Worm (Caenorhabditis elegans): ENCODE results near the gene F22E5.23.
"Not testable (repeated sequence)": the region's sequence is repeated elsewhere in the genome, so short reads cannot be mapped to it uniquely, and the experiment has no call there.

The F22E5.23 gene

DNA sequence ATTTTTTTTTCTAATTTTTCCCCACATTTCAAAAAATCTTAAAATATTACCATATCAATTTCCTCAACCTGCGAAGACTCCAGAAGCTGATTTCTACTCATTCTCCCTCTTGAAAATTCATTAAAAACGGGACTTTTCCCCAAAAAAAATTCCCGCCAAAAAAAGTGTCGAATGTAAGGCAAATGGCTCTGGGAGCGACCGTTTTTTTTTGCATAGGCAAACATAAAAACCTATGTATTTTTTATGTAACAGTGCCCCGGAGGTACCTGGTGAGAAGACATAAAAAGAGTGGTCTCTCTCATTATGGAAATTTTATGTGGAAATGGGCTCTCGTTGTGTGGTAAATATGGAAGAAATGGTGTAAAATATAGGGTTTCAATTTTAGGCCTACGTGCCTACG lies 43.1 kb downstream of the F22E5.23 start, which contains the start of gene ceh-87:
Gene ceh-87 (minus strand): TSS at position 101 of the 400 bp plus-strand sequence.
- TF ChIP-seq unc-62 (GFP tag; optimal IDR thresholded peaks at IDR 0.05) = no peak

DNA sequence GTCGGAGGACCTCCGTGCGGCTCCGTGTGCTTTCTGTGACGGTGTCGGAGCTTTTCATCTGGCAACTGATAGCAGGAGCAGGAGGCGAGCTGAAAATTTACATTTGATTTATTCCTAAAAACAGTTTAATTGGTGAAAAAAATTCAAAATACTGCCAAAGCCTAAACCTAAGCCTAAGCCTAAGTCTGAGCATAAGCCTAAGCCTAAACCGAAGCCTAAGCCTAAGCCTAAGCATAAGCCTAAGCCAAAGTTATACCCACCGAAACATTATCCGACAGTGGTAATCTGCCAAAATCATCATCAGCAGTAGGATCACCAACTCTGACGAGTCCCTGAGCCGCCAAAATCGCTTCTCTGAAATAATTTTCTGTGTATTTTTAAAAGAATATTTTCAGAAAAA lies 43.7 kb downstream of the F22E5.23 start:
- no peak for TF ChIP-seq unc-62 (GFP tag; optimal IDR thresholded peaks at IDR 0.05)

DNA sequence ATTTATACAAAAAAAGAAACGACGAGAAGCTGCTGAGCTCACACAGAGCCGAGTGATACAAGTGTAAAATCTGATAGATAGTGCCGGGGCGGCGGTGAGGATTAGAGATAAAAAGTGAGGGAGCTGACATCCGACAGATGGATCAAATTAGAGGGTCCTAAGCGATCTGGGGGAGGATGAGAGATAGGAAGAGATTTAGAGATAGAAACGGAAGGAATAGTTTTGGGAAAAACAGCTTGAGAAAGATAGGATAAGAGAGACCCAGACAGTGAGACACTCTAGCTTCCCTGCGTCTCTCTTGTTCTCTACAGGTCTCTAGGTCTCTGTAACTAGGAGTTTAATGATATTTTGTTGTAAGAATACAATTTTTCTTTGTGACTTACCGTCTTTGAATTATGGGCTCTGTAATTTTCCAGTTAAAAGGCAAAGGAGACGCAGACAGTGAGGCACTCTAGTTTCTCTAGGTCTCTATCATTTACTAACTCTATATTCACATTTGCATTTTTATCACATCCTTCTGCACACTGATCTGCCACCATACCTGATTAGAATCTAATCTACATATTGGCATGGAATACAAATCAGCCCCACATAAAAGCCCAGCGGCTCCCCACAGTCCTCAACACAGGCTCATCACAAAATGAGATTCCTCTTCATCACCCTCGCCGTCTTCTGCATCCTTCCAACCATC lies 46.0 kb downstream of the F22E5.23 start, which contains the start of the genes sup-9 and nspf-1:
Gene sup-9 (minus strand): TSS at position 43 of the 691 bp plus-strand sequence.
Gene nspf-1 (plus strand): TSS at position 641 of the 691 bp plus-strand sequence.
- TF ChIP-seq unc-62 (GFP tag; optimal IDR thresholded peaks at IDR 0.05) = no peak

DNA sequence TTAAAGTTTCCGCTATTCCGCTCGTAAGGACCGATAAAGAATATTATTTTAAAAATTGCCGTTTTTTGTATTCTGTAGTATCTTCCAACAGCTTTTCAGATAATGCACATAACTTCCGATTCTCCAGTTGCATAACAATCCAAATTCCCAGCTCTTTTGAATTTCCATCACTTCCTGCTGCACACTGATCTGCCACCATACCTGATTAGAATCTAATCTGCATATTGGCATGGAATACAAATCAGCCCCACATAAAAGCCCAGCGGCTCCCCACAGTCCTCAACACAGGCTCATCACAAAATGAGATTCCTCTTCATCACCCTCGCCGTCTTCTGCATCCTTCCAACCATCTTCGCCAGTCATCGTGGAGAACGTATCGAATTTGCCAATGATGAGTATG lies 47.5 kb downstream of the F22E5.23 start, which contains the start of gene nspf-2:
Gene nspf-2 (plus strand): TSS at position 301 of the 400 bp plus-strand sequence.
- TF ChIP-seq unc-62 (GFP tag; optimal IDR thresholded peaks at IDR 0.05) = not testable (repeated sequence)

DNA sequence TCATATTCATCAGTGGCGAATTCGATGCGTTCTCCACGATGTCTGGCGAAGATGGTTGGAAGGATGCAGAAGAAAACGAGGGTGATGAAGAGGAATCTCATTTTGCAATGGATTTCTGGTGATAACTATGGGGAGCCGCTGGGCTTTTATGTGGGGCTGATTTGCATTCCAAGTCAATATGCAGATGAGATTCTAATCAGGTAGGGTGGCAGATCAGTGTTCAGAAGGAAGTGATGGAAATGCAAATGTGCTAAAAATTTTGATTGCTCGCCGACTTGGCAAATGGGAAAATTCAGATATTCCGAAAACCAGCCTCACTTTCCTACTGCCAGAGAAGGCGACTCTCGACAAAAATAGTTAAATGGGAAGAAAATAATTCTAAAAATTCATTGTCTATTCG lies 49.0 kb downstream of the F22E5.23 start, which contains the start of gene nspf-3:
Gene nspf-3 (minus strand): TSS at position 101 of the 400 bp plus-strand sequence.
- no peak for TF ChIP-seq unc-62 (GFP tag; optimal IDR thresholded peaks at IDR 0.05)

All from whole organism, dauer.